Worm (Caenorhabditis elegans) whole organism, late embryonic: ENCODE results near the gene T21H3.5.

Source experiments
- ahr-1 ChIP-seq: sonication (generic microtip); optimal IDR thresholded peaks from 2 replicates; lab custom pipeline; 2016; ENCODE audit warnings: missing genetic modification characterization, missing compliant biosample characterization
- ama-1 ChIP-seq: fragments of 150-350 bp; optimal IDR thresholded peaks from 2 replicates; lab custom pipeline; 2014
- ceh-2 ChIP-seq: sonication (generic microtip); optimal IDR thresholded peaks from 2 replicates; lab custom pipeline; 2016; ENCODE audit warnings: missing genotype, missing genetic modification characterization, missing compliant biosample characterization
- ceh-34 ChIP-seq: sonication (generic microtip); optimal IDR thresholded peaks from 2 replicates; lab custom pipeline; 2016; ENCODE audit warnings: mild to moderate bottlenecking, missing genetic modification characterization, missing compliant biosample characterization
- fax-1 ChIP-seq: sonication (generic microtip); optimal IDR thresholded peaks from 2 replicates; lab custom pipeline; 2016; ENCODE audit warnings: missing genotype, missing genetic modification characterization, missing compliant biosample characterization
- hlh-6 ChIP-seq: sonication (generic microtip); optimal IDR thresholded peaks from 2 replicates; lab custom pipeline; 2016; ENCODE audit warnings: missing genotype, missing genetic modification characterization, missing compliant biosample characterization
- lin-11 ChIP-seq: fragments of 200-800 bp; sonication (Bioruptor generic); optimal IDR thresholded peaks from 2 replicates; lab custom pipeline; 2018; ENCODE audit warnings: mild to moderate bottlenecking, missing genetic modification characterization, missing compliant biosample characterization
- nhr-11 ChIP-seq: fragments of 150-350 bp; optimal IDR thresholded peaks from 2 replicates; lab custom pipeline; 2014; ENCODE audit warnings: missing biosample characterization, missing genetic modification characterization
- pag-3 ChIP-seq: sonication (generic microtip); optimal IDR thresholded peaks from 2 replicates; lab custom pipeline; 2016; ENCODE audit warnings: missing compliant biosample characterization, missing genetic modification characterization, borderline replicate concordance
- pha-2 ChIP-seq: sonication (generic microtip); optimal IDR thresholded peaks from 2 replicates; lab custom pipeline; 2017; ENCODE audit warnings: mild to moderate bottlenecking, missing genetic modification characterization, missing compliant biosample characterization
- pqm-1 ChIP-seq: sonication (generic microtip); optimal IDR thresholded peaks from 2 replicates; lab custom pipeline; 2016; ENCODE audit warnings: missing genetic modification characterization, missing compliant biosample characterization
- ref-2 ChIP-seq: sonication (generic microtip); optimal IDR thresholded peaks from 2 replicates; lab custom pipeline; 2016; ENCODE audit warnings: missing genetic modification characterization, missing compliant biosample characterization
- sox-4 ChIP-seq: sonication (generic microtip); optimal IDR thresholded peaks from 2 replicates; lab custom pipeline; 2017; ENCODE audit warnings: mild to moderate bottlenecking, missing genetic modification characterization, inconsistent platforms, missing compliant biosample characterization
- tbx-2 ChIP-seq: sonication (generic microtip); optimal IDR thresholded peaks from 2 replicates; lab custom pipeline; 2016; ENCODE audit warnings: missing genetic modification characterization, missing compliant biosample characterization

DNA sequence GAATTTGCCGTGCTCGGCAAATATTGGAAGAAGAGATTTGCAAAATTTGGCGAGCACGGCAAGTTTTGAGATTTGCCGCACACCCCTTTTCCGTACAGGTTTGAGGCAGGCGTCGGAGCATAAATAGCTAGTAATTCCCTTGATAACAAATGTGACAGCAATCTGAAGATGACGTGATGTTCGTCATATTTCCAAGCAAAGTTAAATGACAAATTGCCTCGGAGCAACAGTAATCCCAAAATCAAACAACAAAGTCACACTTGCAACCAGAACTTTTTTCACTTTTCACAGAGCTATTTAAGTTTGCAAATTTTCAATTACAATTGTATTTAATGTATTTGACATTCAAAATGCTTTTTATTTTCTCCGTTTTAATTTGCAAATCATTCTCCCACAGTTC, 15.2 kb upstream of the T21H3.5 start, which contains the start of gene F25A2.1:
- no peak for TF ChIP-seq pag-3
- no peak for TF ChIP-seq ref-2 (tag; lab: Kevin White, UChicago)
- no peak for TF ChIP-seq pqm-1
- TF ChIP-seq ceh-34 (tag; lab: Kevin White, UChicago) = no peak
- no peak for TF ChIP-seq fax-1 (tag; lab: Kevin White, UChicago)
- no peak for TF ChIP-seq ama-1 (lab: Kevin White, UChicago)
- TF ChIP-seq lin-11 (tag; lab: Kevin White, UChicago) = no peak
- no peak for TF ChIP-seq sox-4 (tag; lab: Kevin White, UChicago)
- TF ChIP-seq tbx-2 (tag; lab: Kevin White, UChicago) = no peak
- TF ChIP-seq nhr-11 = no peak
- no peak for TF ChIP-seq ahr-1 (tag; lab: Kevin White, UChicago)
- TF ChIP-seq ceh-2 (tag; lab: Kevin White, UChicago) = no peak
- no peak for TF ChIP-seq pha-2 (tag; lab: Kevin White, UChicago)
- TF ChIP-seq hlh-6 = no peak
